Fruit fly (Drosophila melanogaster): Measurements from ENCODE around the gene CG13375.

The CG13375 gene

DNA sequence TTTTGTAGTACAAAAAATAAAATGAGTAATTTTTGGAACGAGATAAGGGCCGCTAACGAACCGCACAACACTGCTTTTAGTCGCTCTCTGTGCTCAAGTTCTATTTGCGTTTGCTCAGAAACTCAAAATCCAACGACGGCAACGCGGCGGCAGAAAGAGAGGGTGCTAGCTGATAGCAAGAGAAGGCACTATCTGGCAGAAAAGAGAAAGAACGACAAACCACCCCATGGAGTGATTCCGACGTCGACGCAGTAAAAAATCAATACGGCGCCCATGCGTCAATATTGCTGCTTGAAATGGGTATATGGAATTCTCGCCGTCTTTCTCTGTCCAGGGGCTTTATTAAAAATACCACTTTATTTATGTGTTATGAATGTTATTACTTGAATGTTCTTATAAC, 18.7 kb downstream of the CG13375 start (continued):
- TF ChIP-seq tio (GFP tag; optimal IDR thresholded peaks at IDR 0.05) (no peak), zfh1 (GFP tag; IDR thresholded peaks at IDR 0.05) (peak; percentile 31; the same call in 1 of the 3 replicates), Bgb (GFP tag; IDR thresholded peaks at IDR 0.05; ENCODE audit: partially characterized antibody) (peak; percentile 19; the same call in 1 of the 2 replicates), Trl (optimal IDR thresholded peaks at IDR 0.05) (peak; percentile 56 to 60), Trl (GFP tag; optimal IDR thresholded peaks at IDR 0.05) (no peak), ATbp (GFP tag; optimal IDR thresholded peaks at IDR 0.05) (peak; percentile 22), pan (optimal IDR thresholded peaks at IDR 0.05) (no peak), pan (GFP tag; optimal IDR thresholded peaks at IDR 0.05 in 1 of 2, IDR thresholded peaks at IDR 0.05 in 1 of 2) (peak in 1 of 2 experiments; percentile 11), CG17328 (GFP tag; IDR thresholded peaks at IDR 0.05) (0 out of 2 replicates have a peak, but pooled peaks have one; percentile 14), CG1832 (GFP tag; optimal IDR thresholded peaks at IDR 0.05) (peak; percentile 87), CG10321 (GFP tag; IDR thresholded peaks at IDR 0.05) (peak; percentile 67), Xrp1 (GFP tag; IDR thresholded peaks at IDR 0.05) (peak; percentile 49), vvl (GFP tag; IDR thresholded peaks at IDR 0.05) (0 out of 2 replicates have a peak, but pooled peaks have one; percentile 16), CG11398 (GFP tag; optimal IDR thresholded peaks at IDR 0.05) (no peak), HLHmδ (GFP tag; optimal IDR thresholded peaks at IDR 0.05) (peak; percentile 11), ranshi (GFP tag; IDR thresholded peaks at IDR 0.05) (no peak), Drgx (GFP tag; IDR thresholded peaks at IDR 0.05) (no peak), CG2120 (GFP tag; optimal IDR thresholded peaks at IDR 0.05) (peak; percentile 5), sob (GFP tag; IDR thresholded peaks at IDR 0.05) (0 out of 2 replicates have a peak, but pooled peaks have one; percentile 38), CG8290 (GFP tag; optimal IDR thresholded peaks at IDR 0.05) (peak; percentile 42), CG8290 (tag; optimal IDR thresholded peaks at IDR 0.05) (peak; percentile 49 to 63), CG8924 (tag; optimal IDR thresholded peaks at IDR 0.05) (peak; percentile 4), so (GFP tag; IDR thresholded peaks at IDR 0.05) (0 out of 3 replicates have a peak, but pooled peaks have one; percentile 31), CG3163 (GFP tag; optimal IDR thresholded peaks at IDR 0.05) (peak; percentile 73), tap (tag; optimal IDR thresholded peaks at IDR 0.05) (no peak), CG10543 (GFP tag; optimal IDR thresholded peaks at IDR 0.05) (peak; percentile 26), CG34376 (GFP tag; optimal IDR thresholded peaks at IDR 0.05) (no peak), z (GFP tag; IDR thresholded peaks at IDR 0.05) (peak; percentile 84), seq (GFP tag; IDR thresholded peaks at IDR 0.05) (peak; percentile 65; the same call in 1 of the 2 replicates), ewg (GFP tag; optimal IDR thresholded peaks at IDR 0.05) (peak; percentile 100), ci (GFP tag; IDR thresholded peaks at IDR 0.05) (peak; percentile 52; the same call in 2 of the 3 replicates), bowl (GFP tag; IDR thresholded peaks at IDR 0.05) (no peak), chn (GFP tag; optimal IDR thresholded peaks at IDR 0.05) (no peak), CG10274 (GFP tag; optimal IDR thresholded peaks at IDR 0.05) (no peak), CG33557 (GFP tag; optimal IDR thresholded peaks at IDR 0.05) (peak; percentile 5), Nf-YB (GFP tag; optimal IDR thresholded peaks at IDR 0.05) (no peak), CG2199 (GFP tag; IDR thresholded peaks at IDR 0.05) (peak; percentile 76; the same call in 2 of the 3 replicates), CG12659 (GFP tag; optimal IDR thresholded peaks at IDR 0.05) (peak; percentile 5), CG2712 (tag; optimal IDR thresholded peaks at IDR 0.05) (peak; percentile 27), Vsx1 (GFP tag; optimal IDR thresholded peaks at IDR 0.05) (no peak), Xbp1 (GFP tag; optimal IDR thresholded peaks at IDR 0.05) (no peak), CG15514 (GFP tag; optimal IDR thresholded peaks at IDR 0.05) (peak; percentile 8), Taf1 (GFP tag; IDR thresholded peaks at IDR 0.05) (no peak), fd64A (GFP tag; optimal IDR thresholded peaks at IDR 0.05) (no peak), Meics (GFP tag; optimal IDR thresholded peaks at IDR 0.05) (peak; percentile 37), CG12769 (tag; optimal IDR thresholded peaks at IDR 0.05) (peak; percentile 13), ttk (GFP tag; IDR thresholded peaks at IDR 0.05) (peak; percentile 56), CG11504 (tag; optimal IDR thresholded peaks at IDR 0.05) (no peak), CG12219 (GFP tag; optimal IDR thresholded peaks at IDR 0.05) (no peak), MBD-R2 (GFP tag; IDR thresholded peaks at IDR 0.05) (no peak; the same call in 1 of the 2 replicates), Jarid2 (GFP tag; optimal IDR thresholded peaks at IDR 0.05) (peak; percentile 18)
